Worm (Caenorhabditis elegans): ENCODE results near the gene ubq-1.

Gene ubq-1

ce11 chrIII:5981407-5981806, 41.4 kb downstream of the ubq-1 start:
- no peak for TF ChIP-seq unc-62 (GFP tag; optimal IDR thresholded peaks at IDR 0.05)

- no peak for TF ChIP-seq unc-62 (GFP tag; optimal IDR thresholded peaks at IDR 0.05)
These were observed 42.0 kb downstream of the ubq-1 start, which contains the start of gene frm-2 for ce11 chrIII:5982026-5982425. Gene frm-2 (minus strand): TSS chrIII:5982126.

ce11 chrIII:5982753-5983390, 42.8 kb downstream of the ubq-1 start:
- TF ChIP-seq unc-62 (GFP tag; optimal IDR thresholded peaks at IDR 0.05), result no peak

ce11 chrIII:5985340-5985739, 45.3 kb downstream of the ubq-1 start, which contains the start of gene T04C9.3:
Gene T04C9.3 (plus strand): TSS chrIII:5985640.
- no peak for TF ChIP-seq unc-62 (GFP tag; optimal IDR thresholded peaks at IDR 0.05)

ce11 chrIII:5988010-5988409, 48.0 kb downstream of the ubq-1 start:
- TF ChIP-seq unc-62 (GFP tag; optimal IDR thresholded peaks at IDR 0.05), result no peak

- no peak for TF ChIP-seq unc-62 (GFP tag; optimal IDR thresholded peaks at IDR 0.05)
These were observed 48.4 kb downstream of the ubq-1 start for ce11 chrIII:5988461-5988860.

ce11 chrIII:5988991-5989726, 49.1 kb downstream of the ubq-1 start:
- no peak for TF ChIP-seq unc-62 (GFP tag; optimal IDR thresholded peaks at IDR 0.05)

- TF ChIP-seq unc-62 (GFP tag; optimal IDR thresholded peaks at IDR 0.05), result no peak
These were observed 50.0 kb downstream of the ubq-1 start for ce11 chrIII:5990090-5990489.

- TF ChIP-seq unc-62 (GFP tag; optimal IDR thresholded peaks at IDR 0.05), result no peak
These were observed 51.3 kb downstream of the ubq-1 start, which contains the start of gene T04C9.2 for ce11 chrIII:5991142-5991930. Gene T04C9.2 (plus strand): TSS chrIII:5991880.

ce11 chrIII:5992043-5992442, 52.0 kb downstream of the ubq-1 start:
- TF ChIP-seq unc-62 (GFP tag; optimal IDR thresholded peaks at IDR 0.05), result no peak

ce11 chrIII:5992913-5993312, 52.9 kb downstream of the ubq-1 start, which contains the start of gene T04C9.1:
Gene T04C9.1 (plus strand): TSS chrIII:5993213.
- no peak for TF ChIP-seq unc-62 (GFP tag; optimal IDR thresholded peaks at IDR 0.05)
